Fruit fly (Drosophila melanogaster): ENCODE results near the gene Eip93F.

dm6 chr3R:22047412-22047811, 98.5 kb downstream of the Eip93F start:
- TF ChIP-seq Crg-1 (GFP tag; optimal IDR thresholded peaks at IDR 0.05) (no peak), tj (GFP tag; optimal IDR thresholded peaks at IDR 0.05) (no peak), cnc (optimal IDR thresholded peaks at IDR 0.05) (no peak), CG14711 (tag; optimal IDR thresholded peaks at IDR 0.05) (no peak), CG5204 (GFP tag; optimal IDR thresholded peaks at IDR 0.05) (no peak), CG7101 (tag; optimal IDR thresholded peaks at IDR 0.05) (no peak)

All from whole organism, adult.